Worm (Caenorhabditis elegans) whole organism, L3 larva: ENCODE measurements around the gene H38K22.7.
A peak's percentile ranks its signal among the peaks of the same experiment; 100 is the strongest.

Source experiments
- R02D3.7 ChIP-seq: fragments of 150-350 bp; optimal IDR thresholded peaks from 2 replicates; lab custom pipeline; 2014; ENCODE audit warnings: missing biosample characterization, missing genetic modification characterization
- ZK546.5 ChIP-seq: sonication (generic microtip); optimal IDR thresholded peaks from 2 replicates; lab custom pipeline; 2017; ENCODE audit warnings: missing biosample characterization, missing genetic modification characterization
- aly-2 ChIP-seq: fragments of 150-350 bp; optimal IDR thresholded peaks from 2 replicates; lab custom pipeline; 2014; ENCODE audit warnings: missing biosample characterization, missing genetic modification characterization
- ama-1 ChIP-seq: fragments of 150-350 bp; optimal IDR thresholded peaks from 2 replicates; lab custom pipeline; 2018
- ceh-16 ChIP-seq: sonication (generic microtip); optimal IDR thresholded peaks from 2 replicates; lab custom pipeline; 2017; ENCODE audit warnings: missing biosample characterization, missing genetic modification characterization
- ceh-28 ChIP-seq: fragments of 150-350 bp; optimal IDR thresholded peaks from 2 replicates; lab custom pipeline; 2014; ENCODE audit warnings: missing biosample characterization, missing genetic modification reagents, missing genetic modification characterization
- ceh-82 ChIP-seq: fragments of 150-350 bp; optimal IDR thresholded peaks from 2 replicates; lab custom pipeline; 2014; ENCODE audit warnings: missing biosample characterization, missing genetic modification characterization
- ceh-9 ChIP-seq: sonication (generic microtip); optimal IDR thresholded peaks from 2 replicates; lab custom pipeline; 2018; ENCODE audit warnings: missing biosample characterization, missing genetic modification characterization
- daf-12 ChIP-seq: fragments of 150-350 bp; optimal IDR thresholded peaks from 2 replicates; lab custom pipeline; 2014; ENCODE audit warnings: missing biosample characterization, missing genetic modification reagents, missing genetic modification characterization
- egl-27 ChIP-seq: sonication (generic microtip); optimal IDR thresholded peaks from 4 replicates; lab custom pipeline; 2017; ENCODE audit warnings: missing biosample characterization, missing genetic modification reagents, missing genetic modification characterization
- egl-5 ChIP-seq: fragments of 150-350 bp; optimal IDR thresholded peaks from 2 replicates; lab custom pipeline; 2017; ENCODE audit warnings: missing biosample characterization, missing genetic modification reagents, missing genetic modification characterization, inconsistent platforms
- elt-1 ChIP-seq: fragments of 150-350 bp; optimal IDR thresholded peaks from 2 replicates; lab custom pipeline; 2014; ENCODE audit warnings: missing biosample characterization, missing genetic modification characterization
- elt-2 ChIP-seq: sonication (generic microtip); optimal IDR thresholded peaks from 2 replicates; lab custom pipeline; 2016; ENCODE audit warnings: missing genetic modification reagents, mild to moderate bottlenecking, missing genetic modification characterization, missing compliant biosample characterization
- elt-3 ChIP-seq, 3 experiments: fragments of 150-350 bp in 1 of 3; sonication (generic microtip) in 2 of 3; optimal IDR thresholded peaks; 2 replicates in 2 of 3; 4 replicates in 1 of 3; lab custom pipeline; 2014 to 2017; ENCODE audit warnings: missing biosample characterization in 3 of 3, missing genetic modification characterization in 3 of 3
- eor-1 ChIP-seq, 2 experiments: fragments of 150-350 bp; optimal IDR thresholded peaks; 2 replicates each; lab custom pipeline; 2014 to 2018; ENCODE audit warnings: missing biosample characterization in 2 of 2, missing genetic modification characterization in 2 of 2
- fkh-10 ChIP-seq: sonication (generic microtip); optimal IDR thresholded peaks from 2 replicates; lab custom pipeline; 2017; ENCODE audit warnings: missing biosample characterization, missing genetic modification reagents, missing genetic modification characterization
- fkh-2 ChIP-seq: fragments of 150-350 bp; optimal IDR thresholded peaks from 2 replicates; lab custom pipeline; 2014; ENCODE audit warnings: missing biosample characterization, missing genetic modification reagents, missing genetic modification characterization
- fos-1 ChIP-seq: fragments of 150-350 bp; optimal IDR thresholded peaks from 2 replicates; lab custom pipeline; 2014; ENCODE audit warnings: missing biosample characterization, missing genetic modification characterization
- hmg-11 ChIP-seq: sonication (generic microtip); optimal IDR thresholded peaks from 2 replicates; lab custom pipeline; 2016; ENCODE audit warnings: missing genetic modification characterization, missing compliant biosample characterization
- jun-1 ChIP-seq: fragments of 150-350 bp; optimal IDR thresholded peaks from 2 replicates; lab custom pipeline; 2014; ENCODE audit warnings: missing biosample characterization, missing genetic modification reagents, missing genetic modification characterization
- lin-15B ChIP-seq: fragments of 150-350 bp; optimal IDR thresholded peaks from 2 replicates; lab custom pipeline; 2014; ENCODE audit warnings: missing biosample characterization, missing genetic modification characterization
- lin-39 ChIP-seq: fragments of 150-350 bp; optimal IDR thresholded peaks from 2 replicates; lab custom pipeline; 2018; ENCODE audit warnings: missing biosample characterization, missing genetic modification reagents, missing genetic modification characterization
- lsy-12 ChIP-seq: sonication (generic microtip); optimal IDR thresholded peaks from 2 replicates; lab custom pipeline; 2016; ENCODE audit warnings: mild to moderate bottlenecking, missing genetic modification characterization, missing compliant biosample characterization
- mdl-1 ChIP-seq: fragments of 150-350 bp; optimal IDR thresholded peaks from 2 replicates; lab custom pipeline; 2014; ENCODE audit warnings: missing biosample characterization, missing genetic modification characterization
- mml-1 ChIP-seq: fragments of 150-350 bp; sonication (generic microtip); optimal IDR thresholded peaks from 3 replicates; lab custom pipeline; 2014; ENCODE audit warnings: missing biosample characterization, missing genetic modification characterization
- nfya-1 ChIP-seq: sonication (generic microtip); optimal IDR thresholded peaks from 2 replicates; lab custom pipeline; 2017; ENCODE audit warnings: missing genetic modification characterization, mild to moderate bottlenecking, missing compliant biosample characterization, antibody characterized with exemption, moderate library complexity; ENCODE audit not compliant: insufficient read depth
- nhr-11 ChIP-seq: fragments of 150-350 bp; optimal IDR thresholded peaks from 2 replicates; lab custom pipeline; 2014; ENCODE audit warnings: missing biosample characterization, missing genetic modification characterization
- nhr-12 ChIP-seq: fragments of 150-350 bp; optimal IDR thresholded peaks from 2 replicates; lab custom pipeline; 2014; ENCODE audit warnings: missing biosample characterization, missing genetic modification characterization
- nhr-23 ChIP-seq: fragments of 150-350 bp; optimal IDR thresholded peaks from 2 replicates; lab custom pipeline; 2014; ENCODE audit warnings: missing biosample characterization, missing genetic modification reagents, missing genetic modification characterization
- nhr-237 ChIP-seq: fragments of 150-350 bp; optimal IDR thresholded peaks from 2 replicates; lab custom pipeline; 2014; ENCODE audit warnings: missing biosample characterization, missing genetic modification characterization
- nhr-25 ChIP-seq: sonication (generic microtip); optimal IDR thresholded peaks from 2 replicates; lab custom pipeline; 2017; ENCODE audit warnings: missing biosample characterization, missing genetic modification characterization
- nhr-28 ChIP-seq: fragments of 150-350 bp; optimal IDR thresholded peaks from 2 replicates; lab custom pipeline; 2014; ENCODE audit warnings: missing biosample characterization, missing genetic modification characterization
- nhr-43 ChIP-seq: sonication (generic microtip); optimal IDR thresholded peaks from 2 replicates; lab custom pipeline; 2016; ENCODE audit warnings: mild to moderate bottlenecking, missing genetic modification characterization, missing compliant biosample characterization; ENCODE audit not compliant: poor library complexity, severe bottlenecking
- nhr-67 ChIP-seq: fragments of 150-350 bp; optimal IDR thresholded peaks from 2 replicates; lab custom pipeline; 2014; ENCODE audit warnings: missing biosample characterization, missing genetic modification characterization
- nhr-76 ChIP-seq: fragments of 150-350 bp; sonication (generic microtip); optimal IDR thresholded peaks from 5 replicates; lab custom pipeline; 2014; ENCODE audit warnings: missing biosample characterization, missing genetic modification characterization
- nhr-77 ChIP-seq: fragments of 150-350 bp; optimal IDR thresholded peaks from 2 replicates; lab custom pipeline; 2014; ENCODE audit warnings: missing biosample characterization, missing genetic modification characterization
- pha-4 ChIP-seq: fragments of 150-350 bp; optimal IDR thresholded peaks from 2 replicates; lab custom pipeline; 2014; ENCODE audit warnings: missing biosample characterization, missing genetic modification reagents, missing genetic modification characterization
- pqm-1 ChIP-seq: fragments of 150-350 bp; optimal IDR thresholded peaks from 2 replicates; lab custom pipeline; 2017; ENCODE audit warnings: missing biosample characterization, missing genetic modification characterization, inconsistent platforms
- sea-2 ChIP-seq: fragments of 150-350 bp; sonication (generic microtip); optimal IDR thresholded peaks from 4 replicates; lab custom pipeline; 2014; ENCODE audit warnings: missing biosample characterization, missing genetic modification reagents, missing genetic modification characterization
- skn-1 ChIP-seq: fragments of 150-350 bp; optimal IDR thresholded peaks from 2 replicates; lab custom pipeline; 2014; ENCODE audit warnings: missing biosample characterization, missing genetic modification characterization
- snpc-4 ChIP-seq: fragments of 150-350 bp; optimal IDR thresholded peaks from 2 replicates; lab custom pipeline; 2014; ENCODE audit warnings: missing biosample characterization, missing genetic modification characterization
- tbx-2 ChIP-seq: sonication (generic microtip); optimal IDR thresholded peaks from 2 replicates; lab custom pipeline; 2016; ENCODE audit warnings: mild to moderate bottlenecking, missing genetic modification characterization, missing compliant biosample characterization
- unc-39 ChIP-seq: sonication (generic microtip); optimal IDR thresholded peaks from 4 replicates; lab custom pipeline; 2017; ENCODE audit warnings: missing biosample characterization, missing genetic modification characterization
- unc-62 ChIP-seq: fragments of 150-350 bp; sonication (generic microtip); optimal IDR thresholded peaks from 4 replicates; lab custom pipeline; 2014; ENCODE audit warnings: missing biosample characterization, missing genetic modification reagents, missing genetic modification characterization
- zag-1 ChIP-seq: fragments of 150-350 bp; optimal IDR thresholded peaks from 2 replicates; lab custom pipeline; 2014; ENCODE audit warnings: missing biosample characterization, missing genetic modification characterization
- ztf-11 ChIP-seq: fragments of 150-350 bp; optimal IDR thresholded peaks from 2 replicates; lab custom pipeline; 2014; ENCODE audit warnings: missing biosample characterization, missing genetic modification characterization
- ztf-4 ChIP-seq: fragments of 150-350 bp; optimal IDR thresholded peaks from 2 replicates; lab custom pipeline; 2014; ENCODE audit warnings: missing biosample characterization, missing genetic modification characterization

The H38K22.7 gene

ce11 chrIII:4281955-4282618 is 39.4 kb upstream of the H38K22.7 start:
- TF ChIP-seq nhr-28 (tag; lab: Kevin White, UChicago) (peak; percentile 40), ceh-16 (peak; percentile 37), mdl-1 (peak; percentile 93), fkh-10 (GFP tag; lab: Kevin White, UChicago) (peak; percentile 87), unc-39 (tag; lab: Kevin White, UChicago) (no peak), sea-2 (GFP tag; lab: Kevin White, UChicago) (peak; percentile 77), snpc-4 (tag; lab: Kevin White, UChicago) (peak; percentile 89), hmg-11 (tag; lab: Kevin White, UChicago) (peak; percentile 98), mml-1 (tag; lab: Kevin White, UChicago) (no peak), ZK546.5 (peak; percentile 27), egl-27 (tag; lab: Kevin White, UChicago) (peak; percentile 72), pha-4 (tag; lab: Kevin White, UChicago) (peak; percentile 97), nhr-67 (tag; lab: Kevin White, UChicago) (no peak), nhr-12 (tag; lab: Kevin White, UChicago) (no peak), jun-1 (peak; percentile 97), nhr-43 (peak; percentile 98), zag-1 (tag; lab: Kevin White, UChicago) (peak; percentile 75), skn-1 (tag; lab: Kevin White, UChicago) (no peak), nhr-76 (tag; lab: Kevin White, UChicago) (peak; percentile 14), elt-3 (tag; optimal IDR thresholded peaks at IDR 0.05; lab: Kevin White, UChicago) (peak in 1 of 3 experiments; percentile 6), eor-1 (tag; optimal IDR thresholded peaks at IDR 0.05; lab: Kevin White, UChicago) (no peak), lin-15B (tag; lab: Kevin White, UChicago) (peak; percentile 85), nhr-23 (tag; lab: Kevin White, UChicago) (peak; percentile 98), unc-62 (peak; percentile 98), nfya-1 (tag; lab: Kevin White, UChicago) (peak; percentile 99), lsy-12 (tag; lab: Kevin White, UChicago) (peak; percentile 97), nhr-237 (tag; lab: Kevin White, UChicago) (no peak), ceh-9 (tag; lab: Kevin White, UChicago) (no peak), ceh-82 (peak; percentile 82), pqm-1 (tag; lab: Kevin White, UChicago) (peak; percentile 74), lin-39 (tag; lab: Kevin White, UChicago) (peak; percentile 95), fkh-2 (no peak), fos-1 (tag; lab: Kevin White, UChicago) (peak; percentile 86), ztf-11 (tag; lab: Kevin White, UChicago) (no peak), R02D3.7 (peak; percentile 85), aly-2 (tag; lab: Kevin White, UChicago) (peak; percentile 51), tbx-2 (peak; percentile 97), elt-1 (tag; lab: Kevin White, UChicago) (peak; percentile 91), nhr-77 (tag; lab: Kevin White, UChicago) (peak; percentile 35), elt-2 (tag; lab: Kevin White, UChicago) (peak; percentile 95), nhr-25 (tag; lab: Kevin White, UChicago) (peak; percentile 99), ztf-4 (peak; percentile 85), nhr-11 (tag; lab: Kevin White, UChicago) (peak; percentile 92), egl-5 (peak; percentile 92), daf-12 (peak; percentile 64), ama-1 (lab: Kevin White, UChicago) (peak; percentile 62), ceh-28 (tag; lab: Kevin White, UChicago) (peak; percentile 96)
